ENCODE assay signal across 1 fruit fly cellular context in the genomic region with DNA sequence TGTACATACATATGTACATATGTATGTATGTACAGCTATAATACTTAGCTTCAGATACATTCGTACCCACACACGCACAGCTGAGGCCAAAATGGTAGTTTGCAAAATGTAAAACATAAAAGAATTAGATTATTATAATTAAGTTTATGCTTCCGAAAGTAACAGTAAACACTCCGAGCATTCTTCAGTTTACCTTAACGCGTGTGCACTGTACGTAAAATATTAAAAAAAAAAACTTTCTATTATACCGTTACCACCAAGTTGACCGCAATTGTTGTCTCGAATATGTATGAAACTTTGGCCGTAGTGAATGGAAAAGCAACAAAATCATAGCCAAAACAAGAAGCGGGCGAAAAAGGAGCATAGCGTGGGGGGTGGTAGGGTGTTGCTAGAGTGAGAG.
TF ChIP-seq lines count a peak whose summit lies in the region.

No protein-coding gene starts in this region.

TF ChIP-seq in whole organism, embryonic, 481 proteins besides CTCF, POLR2A, EP300 and RAD21 (continued from another document and continues in another):
- no peak for TF ChIP-seq Dref (GFP tag; IDR thresholded peaks at IDR 0.05; lab: Robert Waterston, UW)
- TF ChIP-seq CG7839 (tag; optimal IDR thresholded peaks at IDR 0.05; lab: Kevin White, UChicago), result peak; percentile 89
- peak; percentile 71 for TF ChIP-seq CG30431 (GFP tag; optimal IDR thresholded peaks at IDR 0.05; lab: Kevin White, UChicago)
- no peak for TF ChIP-seq Lpt (GFP tag; optimal IDR thresholded peaks at IDR 0.05; lab: Kevin White, UChicago)
- TF ChIP-seq CG11093 (GFP tag; IDR thresholded peaks at IDR 0.05; lab: Robert Waterston, UW), result peak; percentile 70
- TF ChIP-seq Trl (optimal IDR thresholded peaks at IDR 0.05; lab: Kevin White, UChicago), result no peak
- peak; percentile 53 for TF ChIP-seq Trl (GFP tag; optimal IDR thresholded peaks at IDR 0.05; lab: Kevin White, UChicago)
- TF ChIP-seq CG32772 (GFP tag; IDR thresholded peaks at IDR 0.05; lab: Robert Waterston, UW), result peak; percentile 78
- no peak for TF ChIP-seq NC2α (GFP tag; optimal IDR thresholded peaks at IDR 0.05; lab: Kevin White, UChicago)
- peak; percentile 75 for TF ChIP-seq CG3847 (GFP tag; IDR thresholded peaks at IDR 0.05; lab: Robert Waterston, UW)
- peak; percentile 70 for TF ChIP-seq gcm (GFP tag; optimal IDR thresholded peaks at IDR 0.05; lab: Kevin White, UChicago)
- TF ChIP-seq ash1 (GFP tag; optimal IDR thresholded peaks at IDR 0.05; lab: Kevin White, UChicago), result peak; percentile 51
- TF ChIP-seq BEAF-32 (GFP tag; optimal IDR thresholded peaks at IDR 0.05; lab: Kevin White, UChicago), result no peak
- TF ChIP-seq Aef1 (GFP tag; IDR thresholded peaks at IDR 0.05; lab: Robert Waterston, UW), result peak; percentile 76
- peak; percentile 53; the same call in 1 of the 2 replicates for TF ChIP-seq Oaz (GFP tag; IDR thresholded peaks at IDR 0.05; lab: Robert Waterston, UW)
- no peak for TF ChIP-seq yki (optimal IDR thresholded peaks at IDR 0.05; lab: Kevin White, UChicago)
- TF ChIP-seq Hr39 (optimal IDR thresholded peaks at IDR 0.05; lab: Kevin White, UChicago), result no peak
- TF ChIP-seq CG7786 (GFP tag; optimal IDR thresholded peaks at IDR 0.05; lab: Kevin White, UChicago), result peak; percentile 47
- TF ChIP-seq pita (GFP tag; optimal IDR thresholded peaks at IDR 0.05; lab: Kevin White, UChicago), result no peak
- peak; percentile 83 for TF ChIP-seq bcd (GFP tag; optimal IDR thresholded peaks at IDR 0.05; lab: Kevin White, UChicago)
- no peak for TF ChIP-seq bowl (GFP tag; IDR thresholded peaks at IDR 0.05; lab: Robert Waterston, UW)
- TF ChIP-seq maf-S (GFP tag; optimal IDR thresholded peaks at IDR 0.05; lab: Kevin White, UChicago), result peak; percentile 24
- TF ChIP-seq E2f1 (GFP tag; IDR thresholded peaks at IDR 0.05; lab: Robert Waterston, UW), result peak; percentile 74
- TF ChIP-seq cg (GFP tag; optimal IDR thresholded peaks at IDR 0.05; lab: Kevin White, UChicago), result no peak
- TF ChIP-seq CG14667 (GFP tag; IDR thresholded peaks at IDR 0.05; lab: Robert Waterston, UW), result peak; percentile 67; the same call in 1 of the 2 replicates
- peak; percentile 79 for TF ChIP-seq stc (GFP tag; IDR thresholded peaks at IDR 0.05; lab: Robert Waterston, UW)
- TF ChIP-seq CG6813 (GFP tag; optimal IDR thresholded peaks at IDR 0.05; lab: Kevin White, UChicago), result peak; percentile 78
- TF ChIP-seq CG12299 (tag; optimal IDR thresholded peaks at IDR 0.05; lab: Kevin White, UChicago), result peak; percentile 56
- peak; percentile 71 for TF ChIP-seq CG17361 (GFP tag; IDR thresholded peaks at IDR 0.05; lab: Robert Waterston, UW)
- peak; percentile 82 for TF ChIP-seq CG18619 (GFP tag; optimal IDR thresholded peaks at IDR 0.05; lab: Kevin White, UChicago)
- TF ChIP-seq Deaf1 (tag; optimal IDR thresholded peaks at IDR 0.05; lab: Kevin White, UChicago), result peak; percentile 49
- TF ChIP-seq CG4854 (GFP tag; optimal IDR thresholded peaks at IDR 0.05; lab: Kevin White, UChicago), result peak; percentile 65
- TF ChIP-seq kah (GFP tag; optimal IDR thresholded peaks at IDR 0.05; lab: Kevin White, UChicago), result peak; percentile 60
- TF ChIP-seq nerfin-2 (GFP tag; IDR thresholded peaks at IDR 0.05; lab: Robert Waterston, UW; ENCODE audit: partially characterized antibody), result no peak
- TF ChIP-seq Jarid2 (GFP tag; optimal IDR thresholded peaks at IDR 0.05; lab: Kevin White, UChicago), result peak; percentile 48
- TF ChIP-seq fd102C (GFP tag; optimal IDR thresholded peaks at IDR 0.05; lab: Kevin White, UChicago), result no peak
- TF ChIP-seq sc (optimal IDR thresholded peaks at IDR 0.05; lab: Kevin White, UChicago), result no peak
- TF ChIP-seq sc (GFP tag; optimal IDR thresholded peaks at IDR 0.05; lab: Kevin White, UChicago), result peak; percentile 57
- TF ChIP-seq tap (tag; optimal IDR thresholded peaks at IDR 0.05; lab: Kevin White, UChicago), result peak; percentile 63
- peak; percentile 62 for TF ChIP-seq CG6854 (GFP tag; optimal IDR thresholded peaks at IDR 0.05; lab: Kevin White, UChicago)
- TF ChIP-seq sr (GFP tag; IDR thresholded peaks at IDR 0.05; lab: Robert Waterston, UW), result peak; percentile 50; the same call in 1 of the 3 replicates
- TF ChIP-seq CG10462 (GFP tag; optimal IDR thresholded peaks at IDR 0.05; lab: Kevin White, UChicago), result no peak
- peak; percentile 85 for TF ChIP-seq CG2712 (tag; optimal IDR thresholded peaks at IDR 0.05; lab: Kevin White, UChicago)
- peak; percentile 74 for TF ChIP-seq Side (GFP tag; optimal IDR thresholded peaks at IDR 0.05; lab: Kevin White, UChicago)
- peak; percentile 59 for TF ChIP-seq CG15073 (GFP tag; optimal IDR thresholded peaks at IDR 0.05; lab: Kevin White, UChicago)
- 0 out of 3 replicates have a peak, but pooled peaks have one; percentile 42 for TF ChIP-seq CG11560 (tag; IDR thresholded peaks at IDR 0.05; lab: Robert Waterston, UW)
- peak; percentile 51; the same call in 1 of the 2 replicates for TF ChIP-seq Nf-YA (GFP tag; IDR thresholded peaks at IDR 0.05; lab: Robert Waterston, UW)
- TF ChIP-seq fd64A (GFP tag; optimal IDR thresholded peaks at IDR 0.05; lab: Kevin White, UChicago), result no peak
- TF ChIP-seq CG1602 (GFP tag; optimal IDR thresholded peaks at IDR 0.05; lab: Kevin White, UChicago), result peak; percentile 67
- peak; percentile 75 for TF ChIP-seq scrt (GFP tag; optimal IDR thresholded peaks at IDR 0.05; lab: Kevin White, UChicago)
- peak; percentile 91 for TF ChIP-seq ci (GFP tag; IDR thresholded peaks at IDR 0.05; lab: Robert Waterston, UW)
- TF ChIP-seq NK7.1 (GFP tag; optimal IDR thresholded peaks at IDR 0.05; lab: Kevin White, UChicago), result peak; percentile 19
- peak; percentile 62 for TF ChIP-seq CG6654 (GFP tag; optimal IDR thresholded peaks at IDR 0.05; lab: Kevin White, UChicago)
- no peak for TF ChIP-seq gfzf (GFP tag; optimal IDR thresholded peaks at IDR 0.05; lab: Kevin White, UChicago)
- TF ChIP-seq Poxn (GFP tag; IDR thresholded peaks at IDR 0.05; lab: Robert Waterston, UW), result no peak
- peak; percentile 71 for TF ChIP-seq odd (GFP tag; optimal IDR thresholded peaks at IDR 0.05; lab: Kevin White, UChicago)
- peak; percentile 43; the same call in 1 of the 2 replicates for TF ChIP-seq NFAT (GFP tag; IDR thresholded peaks at IDR 0.05; lab: Robert Waterston, UW)
- peak; percentile 62 for TF ChIP-seq CG15601 (tag; optimal IDR thresholded peaks at IDR 0.05; lab: Kevin White, UChicago)
- TF ChIP-seq CoRest (tag; optimal IDR thresholded peaks at IDR 0.05; lab: Kevin White, UChicago), result peak; percentile 82
- peak; percentile 60 for TF ChIP-seq Nf-YB (GFP tag; optimal IDR thresholded peaks at IDR 0.05; lab: Kevin White, UChicago)
- TF ChIP-seq Max (GFP tag; optimal IDR thresholded peaks at IDR 0.05; lab: Kevin White, UChicago), result peak; percentile 69
- 0 out of 2 replicates have a peak, but pooled peaks have one; percentile 40 for TF ChIP-seq peb (GFP tag; IDR thresholded peaks at IDR 0.05; lab: Robert Waterston, UW)
- peak; percentile 22 for TF ChIP-seq CG33213 (GFP tag; optimal IDR thresholded peaks at IDR 0.05; lab: Kevin White, UChicago)
- peak; percentile 87 for TF ChIP-seq grau (tag; optimal IDR thresholded peaks at IDR 0.05; lab: Kevin White, UChicago)
- no peak for TF ChIP-seq CkIIα-i1 (GFP tag; IDR thresholded peaks at IDR 0.05; lab: Robert Waterston, UW)
- peak; percentile 1 for TF ChIP-seq stwl (tag; optimal IDR thresholded peaks at IDR 0.05; lab: Kevin White, UChicago)
- TF ChIP-seq CG31224 (GFP tag; IDR thresholded peaks at IDR 0.05; lab: Robert Waterston, UW), result peak; percentile 48; the same call in 1 of the 2 replicates
- peak; percentile 66 for TF ChIP-seq CG14050 (GFP tag; IDR thresholded peaks at IDR 0.05; lab: Robert Waterston, UW)
- TF ChIP-seq Asciz (GFP tag; optimal IDR thresholded peaks at IDR 0.05; lab: Kevin White, UChicago), result peak; percentile 80
- peak; percentile 66 for TF ChIP-seq CG6683 (GFP tag; optimal IDR thresholded peaks at IDR 0.05; lab: Kevin White, UChicago)
- peak; percentile 36; the same call in 1 of the 2 replicates for TF ChIP-seq CG4404 (GFP tag; IDR thresholded peaks at IDR 0.05; lab: Robert Waterston, UW)
- TF ChIP-seq CG12104 (GFP tag; optimal IDR thresholded peaks at IDR 0.05; lab: Kevin White, UChicago), result peak; percentile 69
- peak; percentile 88 for TF ChIP-seq Hmr (GFP tag; optimal IDR thresholded peaks at IDR 0.05; lab: Kevin White, UChicago)
- TF ChIP-seq CG3995 (GFP tag; optimal IDR thresholded peaks at IDR 0.05; lab: Kevin White, UChicago), result peak; percentile 31
- 0 out of 2 replicates have a peak, but pooled peaks have one; percentile 30 for TF ChIP-seq CG10959 (GFP tag; IDR thresholded peaks at IDR 0.05; lab: Robert Waterston, UW)
- peak; percentile 88 for TF ChIP-seq PHDP (tag; optimal IDR thresholded peaks at IDR 0.05; lab: Kevin White, UChicago)
- no peak for TF ChIP-seq Bgb (GFP tag; IDR thresholded peaks at IDR 0.05; lab: Robert Waterston, UW; ENCODE audit: partially characterized antibody)
- TF ChIP-seq CG6765 (GFP tag; optimal IDR thresholded peaks at IDR 0.05; lab: Kevin White, UChicago), result peak; percentile 65
- peak; percentile 23 for TF ChIP-seq CG17802 (tag; optimal IDR thresholded peaks at IDR 0.05; lab: Kevin White, UChicago)
- 0 out of 2 replicates have a peak, but pooled peaks have one; percentile 15 for TF ChIP-seq CG17612 (GFP tag; IDR thresholded peaks at IDR 0.05; lab: Robert Waterston, UW)
- TF ChIP-seq Hsf (GFP tag; optimal IDR thresholded peaks at IDR 0.05; lab: Kevin White, UChicago), result peak; percentile 76
- no peak for TF ChIP-seq ro (GFP tag; IDR thresholded peaks at IDR 0.05; lab: Robert Waterston, UW)
- peak; percentile 66 for TF ChIP-seq CG5180 (GFP tag; optimal IDR thresholded peaks at IDR 0.05; lab: Kevin White, UChicago)
- no peak for TF ChIP-seq CG1024 (GFP tag; IDR thresholded peaks at IDR 0.05; lab: Robert Waterston, UW)
- peak; percentile 92 for TF ChIP-seq CG11504 (tag; optimal IDR thresholded peaks at IDR 0.05; lab: Kevin White, UChicago)
- TF ChIP-seq CG8281 (tag; optimal IDR thresholded peaks at IDR 0.05; lab: Kevin White, UChicago), result peak; percentile 52
- peak; percentile 58 for TF ChIP-seq ssp (GFP tag; IDR thresholded peaks at IDR 0.05; lab: Robert Waterston, UW)
- peak; percentile 69 for TF ChIP-seq Dbx (GFP tag; IDR thresholded peaks at IDR 0.05; lab: Robert Waterston, UW)
- TF ChIP-seq wor (GFP tag; IDR thresholded peaks at IDR 0.05; lab: Robert Waterston, UW), result peak; percentile 59
- TF ChIP-seq CG13296 (GFP tag; optimal IDR thresholded peaks at IDR 0.05; lab: Kevin White, UChicago), result peak; percentile 76
- TF ChIP-seq CG17568 (GFP tag; optimal IDR thresholded peaks at IDR 0.05; lab: Kevin White, UChicago), result peak; percentile 84
- peak; percentile 33 for TF ChIP-seq CG12769 (tag; optimal IDR thresholded peaks at IDR 0.05; lab: Kevin White, UChicago)
- no peak for TF ChIP-seq Adf1 (GFP tag; IDR thresholded peaks at IDR 0.05; lab: Robert Waterston, UW)
- no peak for TF ChIP-seq CG33557 (GFP tag; optimal IDR thresholded peaks at IDR 0.05; lab: Kevin White, UChicago)
- TF ChIP-seq TFAM (GFP tag; optimal IDR thresholded peaks at IDR 0.05; lab: Kevin White, UChicago), result peak; percentile 7
- TF ChIP-seq nau (GFP tag; optimal IDR thresholded peaks at IDR 0.05; lab: Kevin White, UChicago), result peak; percentile 73
- no peak for TF ChIP-seq en (GFP tag; optimal IDR thresholded peaks at IDR 0.05; lab: Kevin White, UChicago)
- peak; percentile 74 for TF ChIP-seq CG9437 (GFP tag; optimal IDR thresholded peaks at IDR 0.05; lab: Kevin White, UChicago)
- TF ChIP-seq prd (optimal IDR thresholded peaks at IDR 0.05; lab: Kevin White, UChicago), result no peak
- TF ChIP-seq prd (GFP tag; IDR thresholded peaks at IDR 0.05; lab: Robert Waterston, UW), result peak; percentile 87
- peak; percentile 87 for TF ChIP-seq Meics (GFP tag; optimal IDR thresholded peaks at IDR 0.05; lab: Kevin White, UChicago)
- no peak for TF ChIP-seq Scr (GFP tag; IDR thresholded peaks at IDR 0.05; lab: Robert Waterston, UW; ENCODE audit: partially characterized antibody)
- peak; percentile 83 for TF ChIP-seq CG10979 (tag; optimal IDR thresholded peaks at IDR 0.05; lab: Kevin White, UChicago)
- TF ChIP-seq hth (optimal IDR thresholded peaks at IDR 0.05; lab: Kevin White, UChicago), result no peak
- peak; percentile 26 for TF ChIP-seq CG9876 (GFP tag; optimal IDR thresholded peaks at IDR 0.05; lab: Kevin White, UChicago)
- peak; percentile 22 for TF ChIP-seq Camta (GFP tag; optimal IDR thresholded peaks at IDR 0.05; lab: Kevin White, UChicago)
- TF ChIP-seq klu (GFP tag; IDR thresholded peaks at IDR 0.05; lab: Robert Waterston, UW), result peak; percentile 35; the same call in 1 of the 2 replicates
- peak; percentile 87 for TF ChIP-seq CG32532 (GFP tag; IDR thresholded peaks at IDR 0.05; lab: Robert Waterston, UW)
- no peak for TF ChIP-seq YL-1 (GFP tag; optimal IDR thresholded peaks at IDR 0.05; lab: Kevin White, UChicago)
- TF ChIP-seq ewg (GFP tag; optimal IDR thresholded peaks at IDR 0.05; lab: Kevin White, UChicago), result peak; percentile 63
- peak; percentile 86 for TF ChIP-seq CG2120 (GFP tag; optimal IDR thresholded peaks at IDR 0.05; lab: Kevin White, UChicago)
- TF ChIP-seq nmo (GFP tag; optimal IDR thresholded peaks at IDR 0.05; lab: Kevin White, UChicago), result peak; percentile 84
- TF ChIP-seq CG2129 (GFP tag; IDR thresholded peaks at IDR 0.05; lab: Robert Waterston, UW; ENCODE audit: partially characterized antibody), result no peak
- peak; percentile 26 for TF ChIP-seq CG7987 (GFP tag; optimal IDR thresholded peaks at IDR 0.05; lab: Kevin White, UChicago)
- TF ChIP-seq sug (tag; optimal IDR thresholded peaks at IDR 0.05; lab: Kevin White, UChicago), result peak; percentile 25
- peak; percentile 44; the same call in 1 of the 2 replicates for TF ChIP-seq CG7372 (GFP tag; IDR thresholded peaks at IDR 0.05; lab: Robert Waterston, UW)
- peak; percentile 40 for TF ChIP-seq MTF-1 (GFP tag; optimal IDR thresholded peaks at IDR 0.05; lab: Kevin White, UChicago; ENCODE audit: borderline replicate concordance)
- peak; percentile 84 for TF ChIP-seq CG12391 (tag; optimal IDR thresholded peaks at IDR 0.05; lab: Kevin White, UChicago)
- TF ChIP-seq h (optimal IDR thresholded peaks at IDR 0.05; lab: Kevin White, UChicago), result no peak
- TF ChIP-seq Hey (tag; optimal IDR thresholded peaks at IDR 0.05; lab: Kevin White, UChicago), result no peak
- TF ChIP-seq CG12155 (GFP tag; optimal IDR thresholded peaks at IDR 0.05; lab: Kevin White, UChicago), result peak; percentile 77
- TF ChIP-seq CG17359 (tag; optimal IDR thresholded peaks at IDR 0.05; lab: Kevin White, UChicago), result peak; percentile 90
- TF ChIP-seq dpn (GFP tag; optimal IDR thresholded peaks at IDR 0.05; lab: Kevin White, UChicago), result peak; percentile 63 to 73
- TF ChIP-seq CG2116 (GFP tag; optimal IDR thresholded peaks at IDR 0.05; lab: Kevin White, UChicago), result peak; percentile 46
- peak; percentile 76 for TF ChIP-seq CG11247 (GFP tag; IDR thresholded peaks at IDR 0.05; lab: Robert Waterston, UW)
- peak; percentile 65 for TF ChIP-seq Abd-B (GFP tag; optimal IDR thresholded peaks at IDR 0.05; lab: Kevin White, UChicago)
